Fruit fly (Drosophila melanogaster) ovary, adult (tissue): ENCODE measurements around the gene Ilk.

Source experiments
- CG17801 ChIP-seq: fragments of 200-800 bp; optimal IDR thresholded peaks from 2 replicates; lab custom pipeline; 2019; ENCODE audit warnings: missing biosample characterization, mild to moderate bottlenecking, missing genetic modification characterization, moderate library complexity; ENCODE audit not compliant: partially characterized antibody

Ilk gene

dm6 chr3L:21202029-21202776, 14.5 kb upstream of the Ilk start:
- TF ChIP-seq CG17801 (GFP tag; lab: Kevin White, UChicago): no peak

dm6 chr3L:21202777-21203282, 13.9 kb upstream of the Ilk start, which contains the start of the genes Targ1, CG10512 and Targ2:
TSS of gene Targ1 (minus strand) at chr3L:21202882.
TSS of gene CG10512 (plus strand) at chr3L:21202920.
TSS of gene Targ2 (minus strand) at chr3L:21203232.
- peak; percentile 75 for TF ChIP-seq CG17801 (GFP tag; lab: Kevin White, UChicago)

- no peak for TF ChIP-seq CG17801 (GFP tag; lab: Kevin White, UChicago)
Measured at dm6 chr3L:21204581-21205495, 11.9 kb upstream of the Ilk start.

dm6 chr3L:21205496-21205824, 11.2 kb upstream of the Ilk start:
- TF ChIP-seq CG17801 (GFP tag; lab: Kevin White, UChicago): no peak

- no peak for TF ChIP-seq CG17801 (GFP tag; lab: Kevin White, UChicago)
Measured at dm6 chr3L:21206486-21206885, 10.2 kb upstream of the Ilk start.

- no peak for TF ChIP-seq CG17801 (GFP tag; lab: Kevin White, UChicago)
Measured at dm6 chr3L:21209921-21210532, 6.7 kb upstream of the Ilk start, which contains the start of the genes CG10510 and CG10508. TSS of gene CG10510 (minus strand) at chr3L:21210084. TSS of gene CG10508 (plus strand) at chr3L:21210215.

- no peak for TF ChIP-seq CG17801 (GFP tag; lab: Kevin White, UChicago)
Measured at dm6 chr3L:21219160-21219559, 2.5 kb downstream of the Ilk start.

dm6 chr3L:21220100-21220499, 3.4 kb downstream of the Ilk start, which contains the start of gene CG43219:
TSS of gene CG43219 (plus strand) at chr3L:21220400.
- no peak for TF ChIP-seq CG17801 (GFP tag; lab: Kevin White, UChicago)

- TF ChIP-seq CG17801 (GFP tag; lab: Kevin White, UChicago): no peak
Measured at dm6 chr3L:21223268-21223667, 6.6 kb downstream of the Ilk start.

- TF ChIP-seq CG17801 (GFP tag; lab: Kevin White, UChicago): no peak
Measured at dm6 chr3L:21224274-21224673, 7.6 kb downstream of the Ilk start.

- no peak for TF ChIP-seq CG17801 (GFP tag; lab: Kevin White, UChicago)
Measured at dm6 chr3L:21224701-21225223, 8.1 kb downstream of the Ilk start.

dm6 chr3L:21225642-21226041, 8.9 kb downstream of the Ilk start:
- no peak for TF ChIP-seq CG17801 (GFP tag; lab: Kevin White, UChicago)

- TF ChIP-seq CG17801 (GFP tag; lab: Kevin White, UChicago): no peak
Measured at dm6 chr3L:21226309-21226708, 9.6 kb downstream of the Ilk start, which contains the start of gene Eip78C. TSS of gene Eip78C (plus strand) at chr3L:21226609.

dm6 chr3L:21229764-21230163, 13.1 kb downstream of the Ilk start:
- no peak for TF ChIP-seq CG17801 (GFP tag; lab: Kevin White, UChicago)
